Fruit fly (Drosophila melanogaster): ENCODE measurements around the gene CG7568.

DNA sequence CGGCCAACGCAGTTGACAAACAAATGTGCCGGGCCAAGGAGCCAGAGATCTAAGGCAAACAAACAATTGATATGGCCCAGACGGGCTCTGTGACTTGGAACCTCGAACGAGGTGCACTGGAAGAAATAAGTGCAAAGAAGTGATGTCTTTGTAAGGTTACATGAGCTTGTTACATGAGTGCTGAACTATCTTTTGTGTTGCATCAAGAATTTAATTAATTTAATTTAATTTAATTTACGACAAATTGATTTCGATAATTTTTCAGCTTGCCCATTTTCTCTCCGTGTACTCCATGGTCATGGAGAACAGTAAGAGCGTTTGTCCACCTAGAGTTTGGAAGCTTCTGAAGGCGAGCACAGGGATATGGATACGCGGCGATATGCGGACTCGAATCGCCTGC is 50.7 kb downstream of the CG7568 start:
- TF ChIP-seq Blimp-1 (GFP tag; optimal IDR thresholded peaks at IDR 0.05) (no peak), eg (GFP tag; IDR thresholded peaks at IDR 0.05) (no peak)

Data from whole organism, prepupa.